Worm (Caenorhabditis elegans): ENCODE results near the gene ins-14.

DNA sequence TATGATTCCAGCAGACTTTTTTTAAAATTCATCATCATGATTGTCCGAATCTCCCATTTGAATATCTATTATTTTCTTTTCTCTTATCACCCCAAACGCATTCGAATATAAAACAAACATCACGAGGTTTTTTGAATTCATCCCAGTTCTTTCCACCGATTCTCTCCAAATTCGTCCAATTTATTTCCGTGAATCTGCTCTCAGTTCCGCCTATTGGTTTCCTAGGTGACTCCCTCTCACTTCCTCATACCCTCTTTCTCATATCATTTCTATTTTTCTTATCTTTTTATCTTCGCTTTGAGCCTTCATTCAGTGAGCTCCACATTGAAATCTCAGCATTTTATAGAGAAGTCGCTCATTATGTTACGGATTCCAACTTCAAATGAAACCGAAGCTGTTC is 33.5 kb upstream of the ins-14 start, which contains the start of gene T13C2.7:
- TF ChIP-seq B0310.2 (tag; optimal IDR thresholded peaks at IDR 0.05) (no peak), ama-1 (optimal IDR thresholded peaks at IDR 0.05) (no peak), F13C5.2 (tag; optimal IDR thresholded peaks at IDR 0.05) (no peak), hmbx-1 (tag; optimal IDR thresholded peaks at IDR 0.05) (no peak), pes-1 (GFP tag; IDR thresholded peaks at IDR 0.05) (no peak), flt-1 (GFP tag; IDR thresholded peaks at IDR 0.05) (no peak), hnd-1 (tag; optimal IDR thresholded peaks at IDR 0.05) (no peak), sea-1 (GFP tag; conservative IDR thresholded peaks at IDR 0.05) (no peak), aly-1 (tag; optimal IDR thresholded peaks at IDR 0.05) (no peak), ets-7 (tag; optimal IDR thresholded peaks at IDR 0.05) (no peak), scrt-1 (GFP tag; IDR thresholded peaks at IDR 0.05) (no peak), tbx-37 (GFP tag; conservative IDR thresholded peaks at IDR 0.05) (no peak), ceh-36 (tag; optimal IDR thresholded peaks at IDR 0.05) (no peak), tbx-11 (GFP tag; IDR thresholded peaks at IDR 0.05) (no peak)
